Worm (Caenorhabditis elegans) whole organism, late embryonic: ENCODE data around the gene trpp-11.

Source experiments
- C38D4.7 ChIP-seq: fragments of 200-800 bp; sonication (Bioruptor generic); optimal IDR thresholded peaks from 2 replicates; lab custom pipeline; 2018; ENCODE audit warnings: mild to moderate bottlenecking, missing genetic modification characterization, moderate library complexity, missing compliant biosample characterization
- T23F11.4 ChIP-seq: fragments of 200-800 bp; sonication (Bioruptor generic); optimal IDR thresholded peaks from 2 replicates; lab custom pipeline; 2018; ENCODE audit warnings: mild to moderate bottlenecking, missing genetic modification characterization, missing compliant biosample characterization
- ceh-22 ChIP-seq: sonication (generic microtip); optimal IDR thresholded peaks from 2 replicates; lab custom pipeline; 2017; ENCODE audit warnings: missing biosample characterization, missing genetic modification characterization
- ceh-34 ChIP-seq: sonication (generic microtip); optimal IDR thresholded peaks from 2 replicates; lab custom pipeline; 2016; ENCODE audit warnings: mild to moderate bottlenecking, missing genetic modification characterization, missing compliant biosample characterization
- ceh-48 ChIP-seq: sonication (generic microtip); optimal IDR thresholded peaks from 2 replicates; lab custom pipeline; 2016; ENCODE audit warnings: missing genetic modification characterization, inconsistent platforms, missing compliant biosample characterization
- fkh-10 ChIP-seq: fragments of 150-350 bp; optimal IDR thresholded peaks from 2 replicates; lab custom pipeline; 2014; ENCODE audit warnings: missing biosample characterization, missing genetic modification reagents, missing genetic modification characterization
- fkh-6 ChIP-seq: sonication (generic microtip); optimal IDR thresholded peaks from 2 replicates; lab custom pipeline; 2016; ENCODE audit warnings: missing genetic modification characterization, missing compliant biosample characterization
- nhr-11 ChIP-seq: fragments of 150-350 bp; optimal IDR thresholded peaks from 2 replicates; lab custom pipeline; 2014; ENCODE audit warnings: missing biosample characterization, missing genetic modification characterization
- pag-3 ChIP-seq: sonication (generic microtip); optimal IDR thresholded peaks from 2 replicates; lab custom pipeline; 2016; ENCODE audit warnings: missing compliant biosample characterization, missing genetic modification characterization, borderline replicate concordance
- pat-9 ChIP-seq: fragments of 200-800 bp; sonication (Bioruptor generic); optimal IDR thresholded peaks from 2 replicates; lab custom pipeline; 2018; ENCODE audit warnings: mild to moderate bottlenecking, missing genetic modification characterization, moderate library complexity, missing compliant biosample characterization
- sox-4 ChIP-seq: sonication (generic microtip); optimal IDR thresholded peaks from 2 replicates; lab custom pipeline; 2017; ENCODE audit warnings: mild to moderate bottlenecking, missing genetic modification characterization, inconsistent platforms, missing compliant biosample characterization
- unc-55 ChIP-seq: sonication (generic microtip); optimal IDR thresholded peaks from 2 replicates; lab custom pipeline; 2017; ENCODE audit warnings: missing biosample characterization, missing genetic modification reagents, missing genetic modification characterization
- zip-5 ChIP-seq: sonication (generic microtip); optimal IDR thresholded peaks from 2 replicates; lab custom pipeline; 2016; ENCODE audit warnings: missing genetic modification characterization, missing compliant biosample characterization

DNA sequence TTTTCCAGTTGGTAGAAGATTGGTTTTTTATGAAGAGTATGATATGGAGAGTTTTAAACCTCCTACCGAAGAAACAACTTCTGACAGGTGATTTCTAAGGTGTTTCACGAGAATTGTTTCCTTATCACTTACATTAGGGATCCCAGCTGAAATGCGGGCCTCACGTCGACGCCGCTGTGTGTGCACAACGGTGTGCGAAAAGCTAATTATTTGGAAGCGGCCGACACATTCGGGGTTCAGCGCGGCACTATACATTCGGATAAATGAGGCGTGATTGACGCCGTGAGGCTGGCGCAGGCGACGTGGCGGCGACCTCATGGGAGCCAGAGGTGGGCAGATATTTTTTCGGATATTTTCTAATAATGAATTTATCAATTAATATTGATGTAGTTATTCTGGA is 24.4 kb downstream of the trpp-11 start:
- TF ChIP-seq nhr-11 (tag; lab: Kevin White, UChicago) (no peak), ceh-34 (tag; lab: Kevin White, UChicago) (no peak), pag-3 (tag; lab: Kevin White, UChicago) (no peak), C38D4.7 (GFP tag; lab: Kevin White, UChicago) (no peak), fkh-6 (no peak), fkh-10 (GFP tag; lab: Kevin White, UChicago) (no peak), unc-55 (GFP tag; lab: Kevin White, UChicago) (no peak), sox-4 (no peak), ceh-22 (tag; lab: Kevin White, UChicago) (no peak), pat-9 (tag; lab: Kevin White, UChicago) (no peak), zip-5 (no peak), T23F11.4 (GFP tag; lab: Kevin White, UChicago) (no peak), ceh-48 (tag; lab: Kevin White, UChicago) (no peak)
